Worm (Caenorhabditis elegans): ENCODE data around the gene tsr-1.

Gene tsr-1

ce11 chrII:2473270-2473669, at the start of gene tsr-1:
tsr-1 (minus strand) TSS chrII:2473370.
- TF ChIP-seq W03F9.2 (tag; optimal IDR thresholded peaks at IDR 0.05) (no peak), dao-5 (tag; optimal IDR thresholded peaks at IDR 0.05) (no peak), him-1 (tag; optimal IDR thresholded peaks at IDR 0.05) (no peak)

- TF ChIP-seq him-1 (tag; optimal IDR thresholded peaks at IDR 0.05) (no peak), dao-5 (tag; optimal IDR thresholded peaks at IDR 0.05) (no peak), W03F9.2 (tag; optimal IDR thresholded peaks at IDR 0.05) (no peak)
Measured at ce11 chrII:2521960-2522359, 48.8 kb upstream of the tsr-1 start, which contains the start of gene bath-13. bath-13 (minus strand) TSS chrII:2522060.

- TF ChIP-seq dao-5 (tag; optimal IDR thresholded peaks at IDR 0.05) (no peak), him-1 (tag; optimal IDR thresholded peaks at IDR 0.05) (no peak), W03F9.2 (tag; optimal IDR thresholded peaks at IDR 0.05) (no peak)
Measured at ce11 chrII:2518487-2518886, 45.3 kb upstream of the tsr-1 start.

DNA sequence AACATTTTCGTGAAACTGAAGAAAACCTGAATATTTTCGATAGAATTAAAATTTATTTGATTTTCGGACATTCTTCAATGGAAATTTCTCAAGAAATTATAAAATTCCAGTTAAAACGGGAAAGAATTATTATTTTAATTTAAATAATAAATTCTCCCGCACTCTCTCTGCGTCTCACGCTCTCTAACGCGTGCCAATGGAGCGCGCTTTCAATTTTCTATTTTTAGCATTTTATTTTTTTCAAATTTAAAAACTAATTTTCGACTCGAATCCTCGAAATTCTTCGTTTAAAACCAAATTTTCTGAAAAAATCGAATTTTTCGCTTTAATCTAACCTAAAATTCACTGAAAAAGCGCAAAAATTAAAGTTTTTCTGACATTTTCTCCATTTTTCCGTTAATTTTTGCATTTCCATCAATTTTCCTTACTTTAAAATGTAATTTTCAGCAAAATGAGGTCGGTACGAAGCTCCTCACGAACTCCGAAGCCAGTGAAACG, 31.3 kb upstream of the tsr-1 start, which contains the start of gene gbas-1:
TSS of gene gbas-1 (plus strand) at position 448 of the 498 bp plus-strand sequence.
- TF ChIP-seq W03F9.2 (tag; optimal IDR thresholded peaks at IDR 0.05) (no peak), him-1 (tag; optimal IDR thresholded peaks at IDR 0.05) (no peak), dao-5 (tag; optimal IDR thresholded peaks at IDR 0.05) (no peak)

DNA sequence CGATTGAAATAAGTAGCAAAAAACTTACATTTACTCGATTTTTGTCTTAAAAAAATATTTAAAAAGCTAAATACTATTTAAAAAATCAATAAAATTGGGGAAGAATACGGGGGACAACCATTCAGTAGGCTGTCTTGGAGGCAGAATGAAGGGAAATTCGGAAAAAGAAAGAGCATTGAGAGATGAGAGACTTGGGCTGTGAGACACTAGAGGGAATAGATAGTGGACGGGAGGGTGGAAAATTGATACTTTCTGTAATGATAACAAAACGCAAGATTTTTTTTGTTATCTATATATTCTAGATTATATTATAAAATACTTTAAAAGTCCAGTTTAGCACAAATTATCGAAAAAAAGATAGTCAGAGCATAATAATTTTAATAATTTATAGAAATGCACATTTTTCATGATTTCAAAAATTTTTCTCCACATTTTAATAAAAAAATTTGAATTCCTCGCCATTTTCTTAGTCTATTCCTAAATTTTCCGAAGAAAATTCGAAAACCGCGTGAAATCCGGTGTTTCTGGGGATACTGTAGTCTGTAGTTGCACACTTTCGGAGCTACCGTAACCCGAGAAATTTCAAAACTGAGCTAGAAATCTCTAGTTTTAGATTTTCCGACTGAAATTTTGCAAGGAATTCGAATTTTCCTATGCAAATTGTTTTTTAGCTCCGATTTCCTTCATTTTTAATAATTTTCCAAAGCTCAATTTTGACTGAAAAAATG, 30.7 kb upstream of the tsr-1 start:
- TF ChIP-seq him-1 (tag; optimal IDR thresholded peaks at IDR 0.05) (no peak), W03F9.2 (tag; optimal IDR thresholded peaks at IDR 0.05) (no peak)

- TF ChIP-seq dao-5 (tag; optimal IDR thresholded peaks at IDR 0.05) = no peak
- TF ChIP-seq W03F9.2 (tag; optimal IDR thresholded peaks at IDR 0.05) = no peak
- TF ChIP-seq him-1 (tag; optimal IDR thresholded peaks at IDR 0.05) = no peak
Measured at ce11 chrII:2488386-2488785, 15.2 kb upstream of the tsr-1 start, which contains the start of gene F53G2.1. F53G2.1 (plus strand) TSS chrII:2488686.

- TF ChIP-seq dao-5 (tag; optimal IDR thresholded peaks at IDR 0.05) (no peak), him-1 (tag; optimal IDR thresholded peaks at IDR 0.05) (no peak), W03F9.2 (tag; optimal IDR thresholded peaks at IDR 0.05) (no peak)
Measured at ce11 chrII:2483507-2483906, 10.3 kb upstream of the tsr-1 start, which contains the start of gene F53G2.13. F53G2.13 (plus strand) TSS chrII:2483807.

ce11 chrII:2481621-2482020, 8.5 kb upstream of the tsr-1 start, which contains the start of gene F53G2.2:
F53G2.2 (plus strand) TSS chrII:2481921.
- no peak for TF ChIP-seq W03F9.2 (tag; optimal IDR thresholded peaks at IDR 0.05)
- TF ChIP-seq dao-5 (tag; optimal IDR thresholded peaks at IDR 0.05) = no peak
- no peak for TF ChIP-seq him-1 (tag; optimal IDR thresholded peaks at IDR 0.05)

DNA sequence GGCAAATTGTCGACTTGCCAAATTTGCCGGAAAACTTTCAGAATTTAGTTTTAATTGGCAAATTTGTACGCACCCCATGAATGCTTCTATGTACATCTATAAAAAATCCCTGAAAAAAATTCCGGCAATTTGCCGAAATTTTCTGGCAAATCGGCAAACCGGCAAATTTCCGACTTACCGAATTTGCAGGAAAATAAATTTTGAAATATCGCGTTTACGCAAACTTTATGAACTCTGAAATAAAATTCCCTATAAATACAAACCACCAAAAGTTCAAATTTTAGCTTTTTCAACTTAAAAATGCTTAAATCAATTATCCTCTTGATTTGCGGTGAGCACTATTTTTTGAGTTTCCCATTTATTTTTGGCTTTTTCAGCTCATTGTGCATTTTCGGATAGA, 6.9 kb upstream of the tsr-1 start, which contains the start of gene F53G2.3:
TSS of gene F53G2.3 (plus strand) at position 301 of the 400 bp plus-strand sequence.
- no peak for TF ChIP-seq dao-5 (tag; optimal IDR thresholded peaks at IDR 0.05)
- no peak for TF ChIP-seq him-1 (tag; optimal IDR thresholded peaks at IDR 0.05)
- TF ChIP-seq W03F9.2 (tag; optimal IDR thresholded peaks at IDR 0.05) = no peak

ce11 chrII:2479047-2479446, 5.9 kb upstream of the tsr-1 start, which contains the start of gene F53G2.12:
F53G2.12 (minus strand) TSS chrII:2479090.
- TF ChIP-seq him-1 (tag; optimal IDR thresholded peaks at IDR 0.05) (no peak), dao-5 (tag; optimal IDR thresholded peaks at IDR 0.05) (no peak), W03F9.2 (tag; optimal IDR thresholded peaks at IDR 0.05) (no peak)

DNA sequence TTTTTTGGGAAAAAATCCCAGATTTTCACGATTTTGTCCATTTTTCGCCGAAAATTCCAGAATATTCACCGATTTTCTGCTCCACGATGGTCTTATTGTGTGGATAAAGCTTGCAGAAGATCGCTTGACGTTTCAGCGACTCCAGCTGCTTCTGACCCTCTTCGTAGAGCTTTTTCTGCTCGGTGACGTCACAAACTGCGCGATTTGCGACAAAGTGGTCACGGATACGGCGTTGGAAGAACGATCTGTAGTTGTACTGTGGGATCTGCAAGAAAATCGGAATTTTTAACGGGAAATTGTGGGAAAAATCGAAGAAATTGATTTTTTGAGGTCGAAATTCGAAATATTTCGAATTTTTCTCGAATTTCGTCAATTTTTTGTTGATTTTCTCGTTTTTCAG, 5.4 kb upstream of the tsr-1 start, which contains the start of gene mnat-1:
TSS of gene mnat-1 (minus strand) at position 101 of the 400 bp plus-strand sequence.
- no peak for TF ChIP-seq W03F9.2 (tag; optimal IDR thresholded peaks at IDR 0.05)

DNA sequence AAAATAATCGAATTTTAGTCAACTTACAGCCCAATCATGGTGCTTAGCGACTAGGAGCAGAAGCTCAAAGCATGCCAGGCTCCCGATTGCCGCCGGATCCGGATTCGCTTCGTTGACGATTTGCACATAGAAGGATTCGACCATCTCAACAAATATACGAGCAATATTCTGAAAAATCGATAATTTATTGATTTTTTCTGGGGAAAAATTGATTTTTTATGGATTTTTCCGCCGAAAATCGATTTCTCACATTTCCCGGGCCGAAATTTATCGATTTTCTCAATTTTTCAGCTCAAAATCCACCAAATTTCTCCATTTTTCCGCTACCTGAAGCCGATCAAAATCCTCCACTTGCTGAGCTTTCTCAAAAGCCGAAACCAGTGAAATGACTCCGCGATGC, 4.3 kb downstream of the tsr-1 start:
- TF ChIP-seq dao-5 (tag; optimal IDR thresholded peaks at IDR 0.05) = no peak
- TF ChIP-seq him-1 (tag; optimal IDR thresholded peaks at IDR 0.05) = no peak
- TF ChIP-seq W03F9.2 (tag; optimal IDR thresholded peaks at IDR 0.05) = no peak

DNA sequence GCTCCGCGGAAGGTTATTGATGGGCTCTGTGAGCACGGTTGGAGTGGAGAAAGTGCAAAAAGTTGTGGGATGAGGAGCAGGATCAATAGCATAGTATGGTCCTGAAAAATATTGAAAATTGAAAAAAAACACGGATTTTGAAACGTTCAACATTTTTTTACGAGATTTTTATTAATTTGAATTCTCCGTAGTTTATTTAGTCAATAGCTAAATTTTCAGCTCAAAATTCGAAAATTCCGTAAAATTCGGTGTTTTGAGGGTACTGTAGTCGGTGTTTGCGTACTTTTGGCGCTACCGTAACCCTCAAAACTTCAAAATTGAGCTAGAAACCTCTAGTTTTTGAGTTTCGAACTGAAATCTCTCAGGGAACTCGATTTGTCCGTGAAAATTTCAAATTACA, 14.3 kb downstream of the tsr-1 start, which contains the start of gene pqn-42:
TSS of gene pqn-42 (minus strand) at position 101 of the 400 bp plus-strand sequence.
- TF ChIP-seq W03F9.2 (tag; optimal IDR thresholded peaks at IDR 0.05) = no peak
- TF ChIP-seq dao-5 (tag; optimal IDR thresholded peaks at IDR 0.05) = no peak
- TF ChIP-seq him-1 (tag; optimal IDR thresholded peaks at IDR 0.05) = no peak

DNA sequence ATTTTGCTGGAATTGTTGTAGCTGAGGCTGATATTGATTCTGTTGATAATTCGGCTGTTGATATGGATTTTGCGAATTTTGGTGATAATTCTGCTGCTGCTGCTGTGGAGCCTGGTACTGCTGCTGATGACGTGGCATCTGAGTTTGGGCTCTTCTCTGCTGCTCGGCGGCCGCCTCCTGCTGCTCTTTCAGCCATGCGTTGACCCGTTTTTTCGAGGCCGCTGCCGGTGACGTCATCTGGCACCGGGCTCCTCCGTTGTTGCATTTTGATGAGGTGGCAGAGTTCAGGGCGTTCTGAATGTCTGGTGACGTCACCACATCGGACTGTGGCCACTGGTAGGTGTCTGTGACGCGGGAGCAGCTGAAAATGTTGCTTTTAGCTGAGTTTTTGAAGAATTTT, 16.2 kb downstream of the tsr-1 start:
- no peak for TF ChIP-seq dao-5 (tag; optimal IDR thresholded peaks at IDR 0.05)
- TF ChIP-seq W03F9.2 (tag; optimal IDR thresholded peaks at IDR 0.05) = no peak
- no peak for TF ChIP-seq him-1 (tag; optimal IDR thresholded peaks at IDR 0.05)

Measured in whole organism, L4/young adult.